Fruit fly (Drosophila melanogaster) whole organism, embryonic: ENCODE results near the gene Tpr2.

Experiments used
- CG13424 ChIP-seq: fragments of 200-800 bp; sonication (Bioruptor generic); optimal IDR thresholded peaks from 2 replicates; lab custom pipeline; 2019; ENCODE audit warnings: missing biosample characterization, mild to moderate bottlenecking, missing genetic modification characterization, moderate library complexity
- CG14860 ChIP-seq: fragments of 200-800 bp; sonication (Bioruptor generic); IDR thresholded peaks from 3 replicates; pipeline ENCODE4 v1.3.6; 2022; ENCODE audit warnings: missing biosample characterization, missing genetic modification characterization; ENCODE audit not compliant: partially characterized antibody
- CG17829 ChIP-seq: fragments of 200-800 bp; optimal IDR thresholded peaks from 2 replicates; lab custom pipeline; 2019; ENCODE audit warnings: missing biosample characterization, mild to moderate bottlenecking, missing genetic modification characterization, moderate library complexity
- CG18011 ChIP-seq: fragments of 200-800 bp; sonication (Bioruptor generic); optimal IDR thresholded peaks from 2 replicates; lab custom pipeline; 2017; ENCODE audit warnings: missing biosample characterization, missing genetic modification characterization, mild to moderate bottlenecking, moderate library complexity, missing genotype
- CG2678 ChIP-seq: fragments of 200-800 bp; sonication (Bioruptor generic); optimal IDR thresholded peaks from 3 replicates; lab custom pipeline; 2019; ENCODE audit warnings: missing biosample characterization, mild to moderate bottlenecking, missing genetic modification characterization, moderate library complexity
- CG2889 ChIP-seq: fragments of 200-800 bp; sonication (Bioruptor generic); IDR thresholded peaks from 3 replicates; pipeline ENCODE4 v1.3.6; 2022; ENCODE audit warnings: missing biosample characterization, missing genetic modification characterization
- CG31365 ChIP-seq: fragments of 200-800 bp; sonication (Bioruptor generic); optimal IDR thresholded peaks from 2 replicates; lab custom pipeline; 2018; ENCODE audit warnings: missing biosample characterization, mild to moderate bottlenecking, missing genetic modification characterization
- CG3407 ChIP-seq: fragments of 200-800 bp; sonication (Bioruptor generic); optimal IDR thresholded peaks from 2 replicates; lab custom pipeline; 2018; ENCODE audit warnings: missing biosample characterization, mild to moderate bottlenecking, missing genetic modification characterization
- CG4820 ChIP-seq: fragments of 200-800 bp; sonication (Bioruptor generic); optimal IDR thresholded peaks from 3 replicates; lab custom pipeline; 2016; ENCODE audit warnings: missing biosample characterization, missing genetic modification characterization
- CG6813 ChIP-seq: fragments of 200-800 bp; sonication (Bioruptor generic); optimal IDR thresholded peaks from 2 replicates; lab custom pipeline; 2017; ENCODE audit warnings: missing biosample characterization, missing genetic modification characterization, mild to moderate bottlenecking, moderate library complexity, missing genetic modification reagents
- CG7963 ChIP-seq: fragments of 200-800 bp; sonication (Bioruptor generic); IDR thresholded peaks from 3 replicates; pipeline ENCODE4 v1.3.6; 2022; ENCODE audit warnings: missing biosample characterization, missing genetic modification characterization; ENCODE audit not compliant: partially characterized antibody
- CG9797 ChIP-seq: fragments of 200-800 bp; sonication (Bioruptor generic); optimal IDR thresholded peaks from 3 replicates; lab custom pipeline; 2018; ENCODE audit warnings: missing biosample characterization, mild to moderate bottlenecking, missing genetic modification characterization
- CG9932 ChIP-seq: fragments of 200-800 bp; sonication (Bioruptor generic); IDR thresholded peaks from 2 replicates; pipeline ENCODE4 v1.3.6; 2022; ENCODE audit warnings: missing biosample characterization, missing genetic modification characterization
- D ChIP-seq, 2 experiments: fragments of 200-800 bp in 1 of 2; fragments of >200 bp in 1 of 2; sonication (Bioruptor generic) in 1 of 2; optimal IDR thresholded peaks; 2 replicates in 1 of 2; 3 replicates in 1 of 2; lab custom pipeline; 2017; ENCODE audit warnings: mild to moderate bottlenecking in 1 of 2, missing biosample characterization in 1 of 2, missing genetic modification characterization in 1 of 2, missing genetic modification reagents in 1 of 2
- D19B ChIP-seq: fragments of 200-800 bp; sonication (Bioruptor generic); optimal IDR thresholded peaks from 2 replicates; lab custom pipeline; 2017; ENCODE audit warnings: missing biosample characterization, mild to moderate bottlenecking, missing genetic modification characterization
- Fer3 ChIP-seq: fragments of 200-800 bp; sonication (Bioruptor generic); optimal IDR thresholded peaks from 2 replicates; lab custom pipeline; 2018; ENCODE audit warnings: missing biosample characterization, mild to moderate bottlenecking, missing genetic modification characterization, moderate library complexity
- GATAe ChIP-seq: fragments of 200-800 bp; sonication (Bioruptor generic); conservative IDR thresholded peaks from 2 replicates; pipeline ENCODE4 v1.3.6; 2022; ENCODE audit warnings: missing biosample characterization, missing genetic modification characterization
- MTF-1 ChIP-seq: fragments of 200-800 bp; sonication (Bioruptor generic); optimal IDR thresholded peaks from 2 replicates; lab custom pipeline; 2018; ENCODE audit warnings: missing biosample characterization, mild to moderate bottlenecking, missing genetic modification characterization, borderline replicate concordance
- Max ChIP-seq: fragments of 200-800 bp; sonication (Bioruptor generic); optimal IDR thresholded peaks from 2 replicates; lab custom pipeline; 2016; ENCODE audit warnings: missing biosample characterization, mild to moderate bottlenecking, missing genetic modification characterization
- Meics ChIP-seq: fragments of 200-800 bp; sonication (Bioruptor generic); optimal IDR thresholded peaks from 2 replicates; lab custom pipeline; 2017; ENCODE audit warnings: missing biosample characterization, mild to moderate bottlenecking, missing genetic modification characterization
- NC2β ChIP-seq: fragments of 200-800 bp; sonication (Bioruptor generic); optimal IDR thresholded peaks from 2 replicates; lab custom pipeline; 2016; ENCODE audit warnings: missing biosample characterization, missing genetic modification characterization
- Neu2 ChIP-seq: fragments of 200-800 bp; sonication (Bioruptor generic); optimal IDR thresholded peaks from 3 replicates; lab custom pipeline; 2016; ENCODE audit warnings: missing biosample characterization, missing genetic modification characterization, borderline replicate concordance
- Poxn ChIP-seq: fragments of 200-800 bp; sonication (Bioruptor generic); IDR thresholded peaks from 2 replicates; pipeline ENCODE4 v1.3.6; 2022; ENCODE audit warnings: missing biosample characterization, missing genetic modification characterization
- Sox100B ChIP-seq: fragments of 200-800 bp; sonication (Bioruptor generic); optimal IDR thresholded peaks from 3 replicates; lab custom pipeline; 2018; ENCODE audit warnings: missing biosample characterization, mild to moderate bottlenecking, missing genetic modification characterization
- al ChIP-seq: fragments of 200-800 bp; sonication (Bioruptor generic); IDR thresholded peaks from 2 replicates; pipeline ENCODE4 v1.3.6; 2022; ENCODE audit warnings: missing biosample characterization, missing genetic modification characterization
- ase ChIP-seq: fragments of 200-800 bp; sonication (Bioruptor generic); IDR thresholded peaks from 3 replicates; pipeline ENCODE4 v1.3.6; 2022; ENCODE audit warnings: missing biosample characterization, missing genetic modification characterization
- cas ChIP-seq: fragments of 200-800 bp; sonication (Bioruptor generic); IDR thresholded peaks from 2 replicates; pipeline ENCODE4 v1.3.6; 2022; ENCODE audit warnings: missing biosample characterization, missing genetic modification characterization
- ci ChIP-seq: fragments of 200-800 bp; sonication (Bioruptor generic); IDR thresholded peaks from 3 replicates; pipeline ENCODE4 v1.3.6; 2022; ENCODE audit warnings: missing biosample characterization, missing genetic modification characterization
- crc ChIP-seq: fragments of 200-800 bp; sonication (Bioruptor generic); optimal IDR thresholded peaks from 2 replicates; lab custom pipeline; 2016; ENCODE audit warnings: missing biosample characterization, missing genetic modification characterization
- dan ChIP-seq: fragments of 200-800 bp; sonication (Bioruptor generic); IDR thresholded peaks from 2 replicates; pipeline ENCODE4 v1.3.6; 2022; ENCODE audit warnings: missing biosample characterization, missing genetic modification characterization
- disco-r ChIP-seq: fragments of 200-800 bp; sonication (Bioruptor generic); optimal IDR thresholded peaks from 2 replicates; lab custom pipeline; 2016; ENCODE audit warnings: missing biosample characterization, missing genetic modification characterization
- dmrt99B ChIP-seq: fragments of 200-800 bp; sonication (Bioruptor generic); optimal IDR thresholded peaks from 2 replicates; lab custom pipeline; 2018; ENCODE audit warnings: missing biosample characterization, mild to moderate bottlenecking, missing genetic modification characterization, moderate library complexity
- ewg ChIP-seq: fragments of 200-800 bp; sonication (Bioruptor generic); optimal IDR thresholded peaks from 3 replicates; lab custom pipeline; 2017; ENCODE audit warnings: mild to moderate bottlenecking, missing biosample characterization, missing genetic modification reagents, missing genetic modification characterization
- fd64A ChIP-seq: fragments of 200-800 bp; sonication (Bioruptor generic); optimal IDR thresholded peaks from 3 replicates; lab custom pipeline; 2018; ENCODE audit warnings: missing biosample characterization, mild to moderate bottlenecking, missing genetic modification characterization
- gce ChIP-seq: fragments of 200-800 bp; sonication (Bioruptor generic); IDR thresholded peaks from 3 replicates; pipeline ENCODE4 v1.3.6; 2022; ENCODE audit warnings: missing biosample characterization, missing genetic modification characterization
- jigr1 ChIP-seq: fragments of 200-800 bp; sonication (Bioruptor generic); IDR thresholded peaks from 3 replicates; pipeline ENCODE4 v1.3.6; 2022; ENCODE audit warnings: missing biosample characterization, missing genetic modification characterization
- luna ChIP-seq: fragments of 200-800 bp; sonication (Bioruptor generic); optimal IDR thresholded peaks from 2 replicates; lab custom pipeline; 2016; ENCODE audit warnings: missing biosample characterization, missing genetic modification characterization
- nom ChIP-seq: fragments of 200-800 bp; sonication (Bioruptor generic); optimal IDR thresholded peaks from 2 replicates; lab custom pipeline; 2017; ENCODE audit warnings: missing biosample characterization, missing genetic modification characterization, mild to moderate bottlenecking, moderate library complexity, missing genetic modification reagents
- pnt ChIP-seq: fragments of 200-800 bp; sonication (Bioruptor generic); optimal IDR thresholded peaks from 3 replicates; lab custom pipeline; 2016; ENCODE audit warnings: missing biosample characterization, missing genetic modification characterization
- pros ChIP-seq: fragments of 200-800 bp; sonication (Bioruptor generic); optimal IDR thresholded peaks from 3 replicates; lab custom pipeline; 2019; ENCODE audit warnings: missing biosample characterization, mild to moderate bottlenecking, missing genetic modification characterization, moderate library complexity
- ro ChIP-seq: fragments of 200-800 bp; sonication (Bioruptor generic); IDR thresholded peaks from 2 replicates; pipeline ENCODE4 v1.3.6; 2022; ENCODE audit warnings: missing biosample characterization, missing genetic modification characterization
- shn ChIP-seq: fragments of 200-800 bp; sonication (Bioruptor generic); optimal IDR thresholded peaks from 3 replicates; lab custom pipeline; 2016; ENCODE audit warnings: missing biosample characterization, missing genetic modification characterization
- slp2 ChIP-seq: fragments of 200-800 bp; sonication (Bioruptor generic); optimal IDR thresholded peaks from 2 replicates; lab custom pipeline; 2016; ENCODE audit warnings: missing biosample characterization, missing genetic modification characterization
- tap ChIP-seq: fragments of 200-800 bp; optimal IDR thresholded peaks from 3 replicates; lab custom pipeline; 2019; ENCODE audit warnings: missing biosample characterization, mild to moderate bottlenecking, missing genetic modification characterization, moderate library complexity
- tup ChIP-seq: fragments of 200-800 bp; sonication (Bioruptor generic); optimal IDR thresholded peaks from 2 replicates; lab custom pipeline; 2016; ENCODE audit warnings: missing biosample characterization, mild to moderate bottlenecking, missing genetic modification characterization, moderate library complexity
- unc-4 ChIP-seq: fragments of 200-800 bp; sonication (Bioruptor generic); IDR thresholded peaks from 2 replicates; pipeline ENCODE4 v1.3.6; 2022; ENCODE audit warnings: missing biosample characterization, missing genetic modification characterization; ENCODE audit not compliant: partially characterized antibody
- wek ChIP-seq: fragments of 200-800 bp; sonication (Bioruptor generic); optimal IDR thresholded peaks from 3 replicates; lab custom pipeline; 2018; ENCODE audit warnings: missing biosample characterization, mild to moderate bottlenecking, missing genetic modification characterization, moderate library complexity
- zen2 ChIP-seq: fragments of 200-800 bp; sonication (Bioruptor generic); IDR thresholded peaks from 3 replicates; pipeline ENCODE4 v1.3.6; 2022; ENCODE audit warnings: missing biosample characterization, missing genetic modification characterization; ENCODE audit not compliant: partially characterized antibody
- zfh2 ChIP-seq: fragments of 200-800 bp; sonication (Bioruptor generic); optimal IDR thresholded peaks from 2 replicates; lab custom pipeline; 2016; ENCODE audit warnings: missing biosample characterization, missing genetic modification characterization

Tpr2 gene

dm6 chr2L:16535673-16536144 lies 44.4 kb downstream of the Tpr2 start (continued):
- TF ChIP-seq crc (GFP tag; lab: Kevin White, UChicago) (peak; percentile 89), CG17829 (tag; lab: Kevin White, UChicago) (peak; percentile 95), CG2889 (peak; percentile 86), CG7963 (GFP tag; lab: Robert Waterston, UW) (no peak), wek (GFP tag; lab: Kevin White, UChicago) (peak; percentile 62), fd64A (GFP tag; lab: Kevin White, UChicago) (peak; percentile 82), ewg (GFP tag; lab: Kevin White, UChicago) (peak; percentile 97), CG6813 (GFP tag; lab: Kevin White, UChicago) (peak; percentile 94), GATAe (peak; percentile 85), Neu2 (peak; percentile 49), NC2β (GFP tag; lab: Kevin White, UChicago) (peak; percentile 90), jigr1 (GFP tag; lab: Robert Waterston, UW) (peak; percentile 84), shn (peak; percentile 81), CG31365 (peak; percentile 74), Poxn (GFP tag; lab: Robert Waterston, UW) (peak; percentile 67; the same call in 1 of the 2 replicates), Sox100B (GFP tag; lab: Kevin White, UChicago) (peak; percentile 85), luna (GFP tag; lab: Kevin White, UChicago) (peak; percentile 68), CG3407 (GFP tag; lab: Kevin White, UChicago) (peak; percentile 93), ci (peak; percentile 97), D19B (peak; percentile 72), dmrt99B (tag; lab: Kevin White, UChicago) (peak; percentile 94), tup (GFP tag; lab: Kevin White, UChicago) (peak; percentile 47), dan (peak; percentile 80; the same call in 1 of the 2 replicates), MTF-1 (peak; percentile 87), CG13424 (tag; lab: Kevin White, UChicago) (peak; percentile 93), nom (peak; percentile 71), Max (peak; percentile 73), gce (GFP tag; lab: Robert Waterston, UW) (peak; percentile 94), Fer3 (tag; lab: Kevin White, UChicago) (peak; percentile 93), slp2 (peak; percentile 91), CG4820 (peak; percentile 76), CG2678 (tag; lab: Kevin White, UChicago) (peak; percentile 95), Meics (peak; percentile 89), disco-r (peak; percentile 85), D (optimal IDR thresholded peaks at IDR 0.05; lab: Kevin White, UChicago) (no peak), D (GFP tag; optimal IDR thresholded peaks at IDR 0.05; lab: Kevin White, UChicago) (peak; percentile 92), ro (peak; percentile 83), zen2 (GFP tag; lab: Robert Waterston, UW) (no peak), CG14860 (no peak), CG9797 (peak; percentile 16), CG18011 (GFP tag; lab: Kevin White, UChicago) (peak; percentile 72), pnt (GFP tag; lab: Kevin White, UChicago) (peak; percentile 91), unc-4 (GFP tag; lab: Robert Waterston, UW) (no peak), zfh2 (peak; percentile 74), tap (peak; percentile 92), pros (GFP tag; lab: Kevin White, UChicago) (no peak), CG9932 (peak; percentile 88), al (peak; percentile 82), cas (GFP tag; lab: Robert Waterston, UW) (peak; percentile 78; the same call in 1 of the 2 replicates), ase (GFP tag; lab: Robert Waterston, UW) (peak; percentile 90)
